Worm (Caenorhabditis elegans) whole organism, L3 larva: ENCODE results near the gene gpx-3.

Experiments used
- ceh-82 ChIP-seq: fragments of 150-350 bp; optimal IDR thresholded peaks from 2 replicates; lab custom pipeline; 2014; ENCODE audit warnings: missing biosample characterization, missing genetic modification characterization
- egl-5 ChIP-seq: fragments of 150-350 bp; optimal IDR thresholded peaks from 2 replicates; lab custom pipeline; 2017; ENCODE audit warnings: missing biosample characterization, missing genetic modification reagents, missing genetic modification characterization, inconsistent platforms
- jun-1 ChIP-seq: fragments of 150-350 bp; optimal IDR thresholded peaks from 2 replicates; lab custom pipeline; 2014; ENCODE audit warnings: missing biosample characterization, missing genetic modification reagents, missing genetic modification characterization
- mdl-1 ChIP-seq: fragments of 150-350 bp; optimal IDR thresholded peaks from 2 replicates; lab custom pipeline; 2014; ENCODE audit warnings: missing biosample characterization, missing genetic modification characterization
- nhr-76 ChIP-seq: fragments of 150-350 bp; sonication (generic microtip); optimal IDR thresholded peaks from 5 replicates; lab custom pipeline; 2014; ENCODE audit warnings: missing biosample characterization, missing genetic modification characterization
- pha-4 ChIP-seq: fragments of 150-350 bp; optimal IDR thresholded peaks from 2 replicates; lab custom pipeline; 2014; ENCODE audit warnings: missing biosample characterization, missing genetic modification reagents, missing genetic modification characterization
- snpc-4 ChIP-seq: fragments of 150-350 bp; optimal IDR thresholded peaks from 2 replicates; lab custom pipeline; 2014; ENCODE audit warnings: missing biosample characterization, missing genetic modification characterization
- unc-62 ChIP-seq: fragments of 150-350 bp; sonication (generic microtip); optimal IDR thresholded peaks from 4 replicates; lab custom pipeline; 2014; ENCODE audit warnings: missing biosample characterization, missing genetic modification reagents, missing genetic modification characterization

DNA sequence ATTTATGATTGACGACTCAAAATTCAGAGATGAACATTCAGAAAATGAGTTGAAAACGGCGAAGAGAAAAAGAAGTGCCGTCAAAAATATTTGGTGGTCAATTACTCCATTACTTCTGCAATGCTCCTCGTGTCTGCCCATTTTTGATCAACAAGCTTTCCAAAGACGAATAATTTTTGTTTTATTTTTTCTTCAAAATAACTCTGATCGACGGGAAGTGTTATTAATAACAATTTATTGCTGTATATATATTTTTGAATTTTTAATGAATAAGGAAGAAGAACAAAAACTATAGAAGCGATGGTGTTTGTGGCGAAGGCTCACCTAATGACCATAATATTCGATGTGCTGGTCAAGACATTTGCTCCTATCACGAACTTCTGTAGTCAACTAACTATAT is 32.4 kb downstream of the gpx-3 start, which contains the start of gene C11E4.8:
- TF ChIP-seq nhr-76 (tag; lab: Kevin White, UChicago): no peak
- TF ChIP-seq jun-1 (tag; lab: Kevin White, UChicago): no peak
- TF ChIP-seq ceh-82 (tag; lab: Kevin White, UChicago): no peak
- no peak for TF ChIP-seq snpc-4 (tag; lab: Kevin White, UChicago)
- TF ChIP-seq pha-4: no peak
- no peak for TF ChIP-seq mdl-1
- no peak for TF ChIP-seq egl-5 (tag; lab: Kevin White, UChicago)
- TF ChIP-seq unc-62 (GFP tag; lab: Kevin White, UChicago): no peak
